Fruit fly (Drosophila melanogaster) whole organism, embryonic: ENCODE measurements around the gene VhaAC45RP.

Source experiments
- Adf1 ChIP-seq: fragments of 200-800 bp; sonication (Bioruptor generic); IDR thresholded peaks from 2 replicates; pipeline ENCODE4 v1.3.6; 2022; ENCODE audit warnings: missing biosample characterization, missing genetic modification characterization
- Asciz ChIP-seq: fragments of 200-800 bp; sonication (Bioruptor generic); optimal IDR thresholded peaks from 2 replicates; lab custom pipeline; 2017; ENCODE audit warnings: missing biosample characterization, mild to moderate bottlenecking, missing genetic modification characterization, missing genetic modification reagents
- BtbVII ChIP-seq: fragments of 200-800 bp; sonication (Bioruptor generic); optimal IDR thresholded peaks from 3 replicates; lab custom pipeline; 2017; ENCODE audit warnings: missing biosample characterization, mild to moderate bottlenecking, missing genetic modification characterization
- C15 ChIP-seq: fragments of 200-800 bp; sonication (Bioruptor generic); IDR thresholded peaks from 3 replicates; pipeline ENCODE4 v1.3.6; 2022; ENCODE audit warnings: missing biosample characterization, missing genetic modification characterization
- CG10366 ChIP-seq: fragments of 200-800 bp; sonication (Bioruptor generic); IDR thresholded peaks from 2 replicates; pipeline ENCODE4 v1.3.6; 2022; ENCODE audit warnings: missing biosample characterization, missing genetic modification characterization
- CG10979 ChIP-seq: fragments of 200-800 bp; sonication (Bioruptor generic); optimal IDR thresholded peaks from 2 replicates; lab custom pipeline; 2018; ENCODE audit warnings: missing biosample characterization, mild to moderate bottlenecking, missing genetic modification characterization, moderate library complexity
- CG11504 ChIP-seq: fragments of 200-800 bp; sonication (Bioruptor generic); optimal IDR thresholded peaks from 3 replicates; lab custom pipeline; 2019; ENCODE audit warnings: missing biosample characterization, mild to moderate bottlenecking, missing genetic modification characterization, moderate library complexity
- CG11723 ChIP-seq: fragments of 200-800 bp; sonication (Bioruptor generic); optimal IDR thresholded peaks from 2 replicates; lab custom pipeline; 2017; ENCODE audit warnings: missing biosample characterization, mild to moderate bottlenecking, missing genetic modification characterization
- CG12071 ChIP-seq: fragments of 200-800 bp; sonication (Bioruptor generic); optimal IDR thresholded peaks from 3 replicates; lab custom pipeline; 2018; ENCODE audit warnings: missing biosample characterization, mild to moderate bottlenecking, missing genetic modification characterization
- CG14050 ChIP-seq: fragments of 200-800 bp; sonication (Bioruptor generic); IDR thresholded peaks from 3 replicates; pipeline ENCODE4 v1.3.6; 2022; ENCODE audit warnings: missing biosample characterization, missing genetic modification characterization
- CG15011 ChIP-seq: fragments of 200-800 bp; sonication (Bioruptor generic); optimal IDR thresholded peaks from 3 replicates; lab custom pipeline; 2018; ENCODE audit warnings: missing biosample characterization, mild to moderate bottlenecking, missing genetic modification characterization
- CG1603 ChIP-seq: fragments of 200-800 bp; sonication (Bioruptor generic); optimal IDR thresholded peaks from 2 replicates; lab custom pipeline; 2019; ENCODE audit warnings: missing biosample characterization, mild to moderate bottlenecking, missing genetic modification characterization, moderate library complexity
- CG17328 ChIP-seq: fragments of 200-800 bp; sonication (Bioruptor generic); IDR thresholded peaks from 2 replicates; pipeline ENCODE4 v1.3.6; 2022; ENCODE audit warnings: missing biosample characterization, missing genetic modification characterization
- CG18599 ChIP-seq: fragments of 200-800 bp; sonication (Bioruptor generic); optimal IDR thresholded peaks from 3 replicates; lab custom pipeline; 2017; ENCODE audit warnings: missing biosample characterization, missing genetic modification characterization, mild to moderate bottlenecking, moderate library complexity, missing genetic modification reagents
- CG2199 ChIP-seq: fragments of 200-800 bp; sonication (Bioruptor generic); IDR thresholded peaks from 3 replicates; pipeline ENCODE4 v1.3.6; 2022; ENCODE audit warnings: missing biosample characterization, missing genetic modification characterization
- CG3281 ChIP-seq: fragments of 200-800 bp; sonication (Bioruptor generic); optimal IDR thresholded peaks from 3 replicates; lab custom pipeline; 2017; ENCODE audit warnings: missing biosample characterization, mild to moderate bottlenecking, missing genetic modification characterization
- CG3847 ChIP-seq: fragments of 200-800 bp; sonication (Bioruptor generic); IDR thresholded peaks from 2 replicates; pipeline ENCODE4 v1.3.6; 2022; ENCODE audit warnings: missing biosample characterization, missing genetic modification characterization
- CG4328 ChIP-seq: fragments of 200-800 bp; sonication (Bioruptor generic); optimal IDR thresholded peaks from 3 replicates; lab custom pipeline; 2017; ENCODE audit warnings: missing biosample characterization, missing genetic modification reagents, missing genetic modification characterization
- CG4360 ChIP-seq: fragments of 200-800 bp; sonication (Bioruptor generic); IDR thresholded peaks from 2 replicates; pipeline ENCODE4 v1.3.6; 2022; ENCODE audit warnings: missing biosample characterization, missing genetic modification characterization
- CG6854 ChIP-seq: fragments of 200-800 bp; sonication (Bioruptor generic); optimal IDR thresholded peaks from 3 replicates; lab custom pipeline; 2017; ENCODE audit warnings: missing biosample characterization, mild to moderate bottlenecking, missing genetic modification characterization
- CG8281 ChIP-seq: fragments of 200-800 bp; sonication (Bioruptor generic); optimal IDR thresholded peaks from 2 replicates; lab custom pipeline; 2018; ENCODE audit warnings: missing biosample characterization, mild to moderate bottlenecking, missing genetic modification characterization, moderate library complexity
- CG8388 ChIP-seq: fragments of 200-800 bp; sonication (Bioruptor generic); optimal IDR thresholded peaks from 2 replicates; lab custom pipeline; 2019; ENCODE audit warnings: missing biosample characterization, mild to moderate bottlenecking, missing genetic modification characterization, moderate library complexity
- CG9727 ChIP-seq: fragments of 200-800 bp; sonication (Bioruptor generic); optimal IDR thresholded peaks from 3 replicates; lab custom pipeline; 2017; ENCODE audit warnings: missing biosample characterization, mild to moderate bottlenecking, missing genetic modification characterization
- Dek ChIP-seq: fragments of 200-800 bp; sonication (Bioruptor generic); optimal IDR thresholded peaks from 3 replicates; lab custom pipeline; 2019; ENCODE audit warnings: missing biosample characterization, mild to moderate bottlenecking, missing genetic modification characterization, moderate library complexity
- E2f1 ChIP-seq: fragments of 200-800 bp; sonication (Bioruptor generic); IDR thresholded peaks from 2 replicates; pipeline ENCODE4 v1.3.6; 2022; ENCODE audit warnings: missing biosample characterization, missing genetic modification characterization
- Hmr ChIP-seq: fragments of 200-800 bp; sonication (Bioruptor generic); optimal IDR thresholded peaks from 3 replicates; lab custom pipeline; 2017; ENCODE audit warnings: mild to moderate bottlenecking, missing biosample characterization, missing genetic modification reagents, missing genetic modification characterization
- MESR4 ChIP-seq: fragments of 200-800 bp; sonication (Bioruptor generic); optimal IDR thresholded peaks from 2 replicates; lab custom pipeline; 2018; ENCODE audit warnings: missing biosample characterization, mild to moderate bottlenecking, missing genetic modification characterization, moderate library complexity
- Meics ChIP-seq: fragments of 200-800 bp; sonication (Bioruptor generic); optimal IDR thresholded peaks from 2 replicates; lab custom pipeline; 2017; ENCODE audit warnings: missing biosample characterization, mild to moderate bottlenecking, missing genetic modification characterization
- NC2β ChIP-seq: fragments of 200-800 bp; sonication (Bioruptor generic); optimal IDR thresholded peaks from 2 replicates; lab custom pipeline; 2016; ENCODE audit warnings: missing biosample characterization, missing genetic modification characterization
- PHDP ChIP-seq: fragments of 200-800 bp; sonication (Bioruptor generic); optimal IDR thresholded peaks from 3 replicates; lab custom pipeline; 2018; ENCODE audit warnings: missing biosample characterization, mild to moderate bottlenecking, missing genetic modification characterization, moderate library complexity
- Spps ChIP-seq: fragments of 200-800 bp; sonication (Bioruptor generic); optimal IDR thresholded peaks from 2 replicates; lab custom pipeline; 2018; ENCODE audit warnings: missing biosample characterization, mild to moderate bottlenecking, missing genetic modification characterization
- bcd ChIP-seq: fragments of 200-800 bp; sonication (Bioruptor generic); optimal IDR thresholded peaks from 2 replicates; lab custom pipeline; 2017; ENCODE audit warnings: missing biosample characterization, mild to moderate bottlenecking, missing genetic modification characterization
- chn ChIP-seq: fragments of 200-800 bp; sonication (Bioruptor generic); optimal IDR thresholded peaks from 2 replicates; lab custom pipeline; 2016; ENCODE audit warnings: missing biosample characterization, missing genetic modification characterization
- corto ChIP-seq: fragments of 200-800 bp; sonication (Bioruptor generic); optimal IDR thresholded peaks from 2 replicates; lab custom pipeline; 2016; ENCODE audit warnings: missing biosample characterization, mild to moderate bottlenecking, missing genetic modification characterization, moderate library complexity
- croc ChIP-seq: fragments of 200-800 bp; sonication (Bioruptor generic); conservative IDR thresholded peaks from 3 replicates; pipeline ENCODE4 v1.3.6; 2022; ENCODE audit warnings: missing biosample characterization, missing genetic modification characterization
- dati ChIP-seq: fragments of 200-800 bp; sonication (Bioruptor generic); IDR thresholded peaks from 2 replicates; pipeline ENCODE4 v1.3.6; 2022; ENCODE audit warnings: missing biosample characterization, missing genetic modification characterization
- disco-r ChIP-seq: fragments of 200-800 bp; sonication (Bioruptor generic); optimal IDR thresholded peaks from 2 replicates; lab custom pipeline; 2016; ENCODE audit warnings: missing biosample characterization, missing genetic modification characterization
- dysf ChIP-seq: fragments of 200-800 bp; sonication (Bioruptor generic); IDR thresholded peaks from 3 replicates; pipeline ENCODE4 v1.3.6; 2022; ENCODE audit warnings: missing biosample characterization, missing genetic modification characterization
- en ChIP-seq: fragments of 200-800 bp; sonication (Bioruptor generic); optimal IDR thresholded peaks from 2 replicates; lab custom pipeline; 2016; ENCODE audit warnings: missing biosample characterization, missing genetic modification characterization
- gce ChIP-seq: fragments of 200-800 bp; sonication (Bioruptor generic); IDR thresholded peaks from 3 replicates; pipeline ENCODE4 v1.3.6; 2022; ENCODE audit warnings: missing biosample characterization, missing genetic modification characterization
- inv ChIP-seq: fragments of 200-800 bp; sonication (Bioruptor generic); IDR thresholded peaks from 2 replicates; pipeline ENCODE4 v1.3.6; 2022; ENCODE audit warnings: missing biosample characterization, missing genetic modification characterization; ENCODE audit not compliant: partially characterized antibody
- jigr1 ChIP-seq: fragments of 200-800 bp; sonication (Bioruptor generic); IDR thresholded peaks from 3 replicates; pipeline ENCODE4 v1.3.6; 2022; ENCODE audit warnings: missing biosample characterization, missing genetic modification characterization
- schlank ChIP-seq: fragments of 200-800 bp; sonication (Bioruptor generic); optimal IDR thresholded peaks from 2 replicates; lab custom pipeline; 2018; ENCODE audit warnings: missing biosample characterization, mild to moderate bottlenecking, missing genetic modification characterization
- sr ChIP-seq: fragments of 200-800 bp; sonication (Bioruptor generic); IDR thresholded peaks from 3 replicates; pipeline ENCODE4 v1.3.6; 2022; ENCODE audit warnings: missing biosample characterization, missing genetic modification characterization
- wdn ChIP-seq: fragments of 200-800 bp; sonication (Bioruptor generic); IDR thresholded peaks from 2 replicates; pipeline ENCODE4 v1.3.6; 2022; ENCODE audit warnings: missing biosample characterization, missing genetic modification characterization
- zfh2 ChIP-seq: fragments of 200-800 bp; sonication (Bioruptor generic); optimal IDR thresholded peaks from 2 replicates; lab custom pipeline; 2016; ENCODE audit warnings: missing biosample characterization, missing genetic modification characterization

The VhaAC45RP gene

DNA sequence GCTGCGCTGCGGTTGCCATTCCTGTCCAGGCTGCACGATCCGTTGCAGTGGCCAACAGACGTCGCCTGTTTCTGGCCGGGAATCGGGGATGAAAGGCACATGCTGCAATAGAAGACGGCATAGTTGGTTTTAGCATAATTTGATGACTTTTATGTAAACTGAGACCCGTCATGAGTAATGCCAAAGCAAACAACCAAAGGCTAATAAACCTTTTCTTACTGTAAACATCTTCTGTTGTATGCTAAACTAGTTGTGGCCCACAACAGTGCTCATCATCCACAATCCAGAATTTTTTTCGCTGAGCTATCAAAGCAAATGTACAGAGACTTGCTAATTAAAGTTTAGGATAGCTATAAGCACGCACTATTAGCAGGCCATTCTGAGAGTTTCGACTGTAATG, 32.6 kb upstream of the VhaAC45RP start (continued):
- TF ChIP-seq E2f1 (GFP tag; lab: Robert Waterston, UW) (no peak), Spps (tag; lab: Kevin White, UChicago) (no peak), CG4360 (no peak), MESR4 (no peak), inv (no peak), CG10366 (GFP tag; lab: Robert Waterston, UW) (0 out of 2 replicates have a peak, but pooled peaks have one; percentile 14), en (GFP tag; lab: Kevin White, UChicago) (no peak), Dek (tag; lab: Kevin White, UChicago) (peak; percentile 0), CG11723 (GFP tag; lab: Kevin White, UChicago) (no peak), Hmr (peak; percentile 79), Meics (GFP tag; lab: Kevin White, UChicago) (peak; percentile 47), sr (GFP tag; lab: Robert Waterston, UW) (no peak), bcd (GFP tag; lab: Kevin White, UChicago) (peak; percentile 1), CG1603 (tag; lab: Kevin White, UChicago) (no peak), CG9727 (no peak), CG10979 (no peak), CG6854 (GFP tag; lab: Kevin White, UChicago) (peak; percentile 21), jigr1 (no peak), CG3847 (GFP tag; lab: Robert Waterston, UW) (0 out of 2 replicates have a peak, but pooled peaks have one; percentile 8), schlank (tag; lab: Kevin White, UChicago) (peak; percentile 49), corto (GFP tag; lab: Kevin White, UChicago) (no peak), croc (GFP tag; lab: Robert Waterston, UW) (no peak), C15 (no peak), CG4328 (peak; percentile 39), chn (no peak), BtbVII (GFP tag; lab: Kevin White, UChicago) (peak; percentile 20), PHDP (tag; lab: Kevin White, UChicago) (peak; percentile 52), CG11504 (tag; lab: Kevin White, UChicago) (no peak), Adf1 (GFP tag; lab: Robert Waterston, UW) (no peak), NC2β (GFP tag; lab: Kevin White, UChicago) (no peak), CG17328 (GFP tag; lab: Robert Waterston, UW) (no peak), CG2199 (GFP tag; lab: Robert Waterston, UW) (no peak), disco-r (GFP tag; lab: Kevin White, UChicago) (no peak), CG8281 (tag; lab: Kevin White, UChicago) (no peak), CG15011 (GFP tag; lab: Kevin White, UChicago) (no peak), CG14050 (GFP tag; lab: Robert Waterston, UW) (no peak), dati (GFP tag; lab: Robert Waterston, UW) (no peak), dysf (GFP tag; lab: Robert Waterston, UW) (peak; percentile 12; the same call in 1 of the 3 replicates), wdn (GFP tag; lab: Robert Waterston, UW) (0 out of 2 replicates have a peak, but pooled peaks have one; percentile 17), CG3281 (GFP tag; lab: Kevin White, UChicago) (peak; percentile 71), gce (GFP tag; lab: Robert Waterston, UW) (no peak), zfh2 (GFP tag; lab: Kevin White, UChicago) (no peak), CG12071 (GFP tag; lab: Kevin White, UChicago) (peak; percentile 43), CG18599 (GFP tag; lab: Kevin White, UChicago) (peak; percentile 80), Asciz (peak; percentile 18), CG8388 (GFP tag; lab: Kevin White, UChicago) (no peak)
